Worm (Caenorhabditis elegans) whole organism, L4 larva: ENCODE data around the gene B0454.6.

Experiments
- D1046.2 ChIP-seq: fragments of 200-800 bp; sonication (Bioruptor generic); IDR thresholded peaks from 2 replicates; pipeline ENCODE4 v1.3.6; 2022; ENCODE audit warnings: missing genetic modification characterization, missing compliant biosample characterization
- F49E8.2 ChIP-seq: sonication (generic microtip); optimal IDR thresholded peaks from 2 replicates; lab custom pipeline; 2016; ENCODE audit warnings: missing compliant biosample characterization, mild to moderate bottlenecking, missing genetic modification characterization, borderline replicate concordance
- R02D3.7 ChIP-seq: fragments of 150-350 bp; sonication (generic microtip); optimal IDR thresholded peaks from 3 replicates; lab custom pipeline; 2014; ENCODE audit warnings: missing biosample characterization, missing genetic modification characterization
- Y48G9A.11 ChIP-seq: fragments of 200-800 bp; sonication (Bioruptor generic); IDR thresholded peaks from 2 replicates; pipeline ENCODE4 v1.3.6; 2022; ENCODE audit warnings: missing genetic modification reagents, missing genetic modification characterization, missing compliant biosample characterization
- Y5F2A.4 ChIP-seq: fragments of 200-800 bp; sonication (Bioruptor generic); optimal IDR thresholded peaks from 2 replicates; lab custom pipeline; 2018; ENCODE audit warnings: mild to moderate bottlenecking, missing genetic modification characterization, missing compliant biosample characterization
- arid-1 ChIP-seq: fragments of 200-800 bp; sonication (Bioruptor generic); conservative IDR thresholded peaks from 2 replicates; pipeline ENCODE4 v1.3.6; 2022; ENCODE audit warnings: missing genetic modification reagents, missing genetic modification characterization, missing compliant biosample characterization
- ceh-20 ChIP-seq: fragments of 200-800 bp; sonication (Bioruptor generic); IDR thresholded peaks from 2 replicates; pipeline ENCODE4 v1.3.6; 2022; ENCODE audit warnings: missing genetic modification reagents, missing genetic modification characterization, missing compliant biosample characterization
- ceh-28 ChIP-seq: fragments of 150-350 bp; optimal IDR thresholded peaks from 2 replicates; lab custom pipeline; 2014; ENCODE audit warnings: missing biosample characterization, missing genetic modification reagents, missing genetic modification characterization
- ceh-44 ChIP-seq: fragments of 200-800 bp; sonication (Bioruptor generic); IDR thresholded peaks from 2 replicates; pipeline ENCODE4 v1.3.6; 2022; ENCODE audit warnings: missing genetic modification reagents, missing genetic modification characterization, missing compliant biosample characterization
- daf-12 ChIP-seq: fragments of 150-350 bp; optimal IDR thresholded peaks from 2 replicates; lab custom pipeline; 2014; ENCODE audit warnings: missing biosample characterization, missing genetic modification reagents, missing genetic modification characterization
- daf-8 ChIP-seq: fragments of 200-800 bp; sonication (Bioruptor generic); IDR thresholded peaks from 2 replicates; pipeline ENCODE4 v1.3.6; 2022; ENCODE audit warnings: missing genetic modification characterization, missing compliant biosample characterization
- dmd-6 ChIP-seq: fragments of 200-800 bp; sonication (Bioruptor generic); IDR thresholded peaks from 2 replicates; pipeline ENCODE4 v1.3.6; 2022; ENCODE audit warnings: missing genetic modification reagents, missing genetic modification characterization, missing compliant biosample characterization
- dmd-8 ChIP-seq: fragments of 200-800 bp; sonication (Bioruptor generic); IDR thresholded peaks from 2 replicates; pipeline ENCODE4 v1.3.6; 2022; ENCODE audit warnings: missing genetic modification characterization, missing compliant biosample characterization
- dmd-9 ChIP-seq: fragments of 200-800 bp; sonication (Bioruptor generic); IDR thresholded peaks from 2 replicates; pipeline ENCODE4 v1.3.6; 2022; ENCODE audit warnings: missing genetic modification reagents, missing genetic modification characterization, missing compliant biosample characterization
- dpl-1 ChIP-seq: fragments of 150-350 bp; optimal IDR thresholded peaks from 2 replicates; lab custom pipeline; 2014; ENCODE audit warnings: missing biosample characterization, missing genetic modification reagents, missing genetic modification characterization
- dve-1 ChIP-seq: sonication (generic microtip); optimal IDR thresholded peaks from 2 replicates; lab custom pipeline; 2017; ENCODE audit warnings: antibody characterized with exemption, mild to moderate bottlenecking, missing genetic modification characterization, missing compliant biosample characterization; ENCODE audit not compliant: insufficient read depth
- lim-7 ChIP-seq: fragments of 200-800 bp; sonication (Bioruptor generic); IDR thresholded peaks from 2 replicates; pipeline ENCODE4 v1.3.6; 2022; ENCODE audit warnings: missing genetic modification characterization, missing compliant biosample characterization
- lin-1 ChIP-seq: fragments of 200-800 bp; sonication (Bioruptor generic); IDR thresholded peaks from 2 replicates; pipeline ENCODE4 v1.3.6; 2022; ENCODE audit warnings: missing genetic modification reagents, missing genetic modification characterization, missing compliant biosample characterization
- lin-29 ChIP-seq: fragments of 200-800 bp; sonication (Bioruptor generic); IDR thresholded peaks from 2 replicates; pipeline ENCODE4 v1.3.6; 2022; ENCODE audit warnings: missing genetic modification reagents, missing genetic modification characterization, missing compliant biosample characterization
- lin-38 ChIP-seq: fragments of 200-800 bp; sonication (Bioruptor generic); IDR thresholded peaks from 2 replicates; pipeline ENCODE4 v1.3.6; 2022; ENCODE audit warnings: missing genetic modification reagents, missing genetic modification characterization, missing compliant biosample characterization
- lir-3 ChIP-seq: sonication (generic microtip); optimal IDR thresholded peaks from 2 replicates; lab custom pipeline; 2016; ENCODE audit warnings: mild to moderate bottlenecking, missing genetic modification characterization, missing compliant biosample characterization
- madf-5 ChIP-seq, 2 experiments: fragments of 200-800 bp; sonication (Bioruptor generic); IDR thresholded peaks; 2 replicates each; pipeline ENCODE4 v1.3.6; 2022; ENCODE audit warnings: missing compliant biosample characterization in 2 of 2, missing genetic modification characterization in 2 of 2
- nhr-102 ChIP-seq: sonication (generic microtip); optimal IDR thresholded peaks from 2 replicates; lab custom pipeline; 2016; ENCODE audit warnings: mild to moderate bottlenecking, missing genetic modification characterization, moderate library complexity, missing compliant biosample characterization
- nhr-237 ChIP-seq: sonication (generic microtip); optimal IDR thresholded peaks from 2 replicates; lab custom pipeline; 2017; ENCODE audit warnings: missing biosample characterization, missing genetic modification characterization
- nhr-41 ChIP-seq: fragments of 200-800 bp; sonication (Bioruptor generic); IDR thresholded peaks from 2 replicates; pipeline ENCODE4 v1.3.6; 2022; ENCODE audit warnings: missing genetic modification reagents, missing genetic modification characterization, missing compliant biosample characterization
- nhr-48 ChIP-seq: sonication (generic microtip); optimal IDR thresholded peaks from 2 replicates; lab custom pipeline; 2016; ENCODE audit warnings: mild to moderate bottlenecking, missing genetic modification characterization, missing compliant biosample characterization
- nhr-76 ChIP-seq: fragments of 150-350 bp; optimal IDR thresholded peaks from 2 replicates; lab custom pipeline; 2014; ENCODE audit warnings: missing biosample characterization, missing genetic modification characterization
- php-3 ChIP-seq: fragments of 200-800 bp; sonication (Bioruptor generic); IDR thresholded peaks from 2 replicates; pipeline ENCODE4 v1.3.6; 2022; ENCODE audit warnings: missing genetic modification reagents, missing genetic modification characterization, missing compliant biosample characterization
- set-16 ChIP-seq: fragments of 200-800 bp; sonication (Bioruptor generic); IDR thresholded peaks from 2 replicates; pipeline ENCODE4 v1.3.6; 2022; ENCODE audit warnings: missing genetic modification reagents, missing genetic modification characterization, missing compliant biosample characterization
- tag-97 ChIP-seq: fragments of 200-800 bp; sonication (Bioruptor generic); IDR thresholded peaks from 2 replicates; pipeline ENCODE4 v1.3.6; 2022; ENCODE audit warnings: missing genetic modification characterization, missing compliant biosample characterization
- unc-130 ChIP-seq: sonication (generic microtip); optimal IDR thresholded peaks from 2 replicates; lab custom pipeline; 2016; ENCODE audit warnings: missing genetic modification reagents, missing genetic modification characterization, missing compliant biosample characterization
- unc-62 ChIP-seq, 3 experiments: fragments of 150-350 bp in 1 of 3; sonication (generic microtip); optimal IDR thresholded peaks in 2 of 3; peaks in 1 of 3; 1 replicate in 1 of 3; 2 replicates in 2 of 3; lab custom pipeline; 2014 to 2017; ENCODE audit warnings: missing biosample characterization in 3 of 3, missing genetic modification characterization in 3 of 3, missing genetic modification reagents in 3 of 3, missing genotype in 1 of 3
- vab-7 ChIP-seq: fragments of 200-800 bp; sonication (Bioruptor generic); IDR thresholded peaks from 2 replicates; pipeline ENCODE4 v1.3.6; 2022; ENCODE audit warnings: missing genetic modification reagents, missing genetic modification characterization, missing compliant biosample characterization
- zfp-3 ChIP-seq: fragments of 200-800 bp; sonication (Bioruptor generic); conservative IDR thresholded peaks from 2 replicates; pipeline ENCODE4 v1.3.6; 2022; ENCODE audit warnings: missing genetic modification reagents, missing genetic modification characterization, missing compliant biosample characterization
- zip-2 ChIP-seq: fragments of 150-350 bp; optimal IDR thresholded peaks from 2 replicates; lab custom pipeline; 2014; ENCODE audit warnings: missing biosample characterization, missing genetic modification characterization

Gene B0454.6

DNA sequence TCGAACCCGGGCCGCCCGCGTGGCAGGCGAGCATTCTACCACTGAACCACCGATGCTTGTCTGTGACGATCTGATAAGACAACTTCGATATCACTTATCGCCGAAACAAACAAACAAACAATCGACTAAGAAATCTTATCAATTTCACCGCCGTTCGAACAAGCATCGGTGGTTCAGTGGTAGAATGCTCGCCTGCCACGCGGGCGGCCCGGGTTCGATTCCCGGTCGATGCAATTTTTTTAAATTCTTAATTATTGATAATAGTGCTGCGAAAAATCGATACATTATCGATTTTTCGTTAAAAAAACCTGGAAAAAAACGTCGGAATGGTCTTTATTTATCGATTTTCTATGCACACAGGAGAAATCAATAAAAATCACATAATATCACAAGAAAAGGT, 29.6 kb downstream of the B0454.6 start (continued):
- TF ChIP-seq R02D3.7 (tag; lab: Kevin White, UChicago), result no peak
- TF ChIP-seq F49E8.2, result peak; percentile 15
- TF ChIP-seq lin-1 (GFP tag; lab: Robert Waterston, UW), result peak; percentile 83
- TF ChIP-seq Y48G9A.11, result peak; percentile 78
- no peak for TF ChIP-seq unc-62 (GFP tag; optimal IDR thresholded peaks at IDR 0.05 in 1 of 2; lab: Kevin White, UChicago)
- TF ChIP-seq unc-62 (tag; optimal IDR thresholded peaks at IDR 0.05; lab: Kevin White, UChicago), result no peak
- no peak for TF ChIP-seq tag-97 (GFP tag; lab: Robert Waterston, UW)
- peak; percentile 74; the same call in 1 of the 2 replicates for TF ChIP-seq ceh-44 (GFP tag; lab: Robert Waterston, UW)
- no peak for TF ChIP-seq dpl-1 (GFP tag; lab: Kevin White, UChicago)
- no peak for TF ChIP-seq daf-12 (tag; lab: Kevin White, UChicago)
- TF ChIP-seq madf-5 (GFP tag; IDR thresholded peaks at IDR 0.05; lab: Robert Waterston, UW), result peak; percentile 68 to 84; a peak in 2 of 4 replicates
- peak; percentile 73; the same call in 1 of the 2 replicates for TF ChIP-seq D1046.2 (GFP tag; lab: Robert Waterston, UW)
- peak; percentile 19 for TF ChIP-seq lir-3 (tag; lab: Kevin White, UChicago)
- no peak for TF ChIP-seq Y5F2A.4 (GFP tag; lab: Kevin White, UChicago)
- 0 out of 2 replicates have a peak, but pooled peaks have one; percentile 43 for TF ChIP-seq nhr-41 (GFP tag; lab: Robert Waterston, UW)
- peak; percentile 14 for TF ChIP-seq nhr-48 (tag; lab: Kevin White, UChicago)
- peak; percentile 51; the same call in 1 of the 2 replicates for TF ChIP-seq ceh-20 (GFP tag; lab: Robert Waterston, UW)
- TF ChIP-seq unc-130 (GFP tag; lab: Kevin White, UChicago), result peak; percentile 54
- no peak for TF ChIP-seq dmd-9
- TF ChIP-seq vab-7 (GFP tag; lab: Robert Waterston, UW), result peak; percentile 75
- peak; percentile 47; the same call in 1 of the 2 replicates for TF ChIP-seq php-3 (GFP tag; lab: Robert Waterston, UW)
- TF ChIP-seq nhr-237 (tag; lab: Kevin White, UChicago), result no peak
- peak; percentile 36 for TF ChIP-seq dmd-6 (GFP tag; lab: Robert Waterston, UW)
- peak; percentile 65 for TF ChIP-seq arid-1
- peak; percentile 78 for TF ChIP-seq lin-38 (GFP tag; lab: Robert Waterston, UW)
- TF ChIP-seq nhr-102 (tag; lab: Kevin White, UChicago), result peak; percentile 64
- TF ChIP-seq set-16, result no peak
- TF ChIP-seq dmd-8, result peak; percentile 85
- TF ChIP-seq lin-29 (GFP tag; lab: Robert Waterston, UW), result no peak
- TF ChIP-seq nhr-76, result no peak
- no peak for TF ChIP-seq daf-8 (GFP tag; lab: Robert Waterston, UW)
- TF ChIP-seq, all 104 proteins: peak for 48

DNA sequence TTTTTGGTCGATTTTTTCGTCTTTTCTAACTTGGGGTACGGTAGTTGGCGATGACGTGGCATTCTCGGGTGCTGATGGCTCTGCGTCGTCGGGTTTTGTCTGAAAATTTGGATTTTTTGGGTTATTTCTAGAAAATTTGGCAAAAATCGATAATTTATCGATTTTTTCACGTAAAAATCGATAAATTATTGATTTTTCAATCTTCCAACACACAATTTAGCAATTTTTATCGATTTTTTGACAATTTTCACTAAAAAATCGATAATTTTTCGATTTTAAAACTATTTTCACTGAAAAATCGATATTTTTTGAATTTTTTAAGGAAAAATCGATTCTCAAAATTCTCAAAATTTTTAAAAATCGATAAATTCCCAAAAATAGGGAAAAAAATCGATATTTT, 30.3 kb downstream of the B0454.6 start:
- TF ChIP-seq ceh-28 (tag; lab: Kevin White, UChicago) (peak; percentile 89), zfp-3 (no peak)
- TF ChIP-seq, all 104 proteins: peak for 1

DNA sequence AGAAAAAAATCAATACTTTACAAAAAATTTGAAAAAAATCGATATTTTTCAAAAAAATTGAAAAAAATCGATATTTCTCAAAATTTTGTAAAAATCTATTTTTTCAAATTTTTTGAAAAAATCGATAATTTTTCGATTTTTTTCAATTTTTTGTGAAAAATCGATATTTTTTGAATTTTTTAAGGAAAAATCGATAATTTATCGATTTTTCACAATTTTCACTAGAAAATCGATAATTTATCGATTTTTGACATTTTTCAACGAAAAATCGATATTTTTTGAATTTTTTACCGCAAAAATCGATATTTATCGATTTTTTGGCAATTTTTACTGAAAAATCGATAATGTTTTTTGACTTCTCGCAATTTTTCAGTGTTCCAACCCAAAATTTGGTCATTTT, 30.8 kb downstream of the B0454.6 start:
- TF ChIP-seq ceh-28 (tag; lab: Kevin White, UChicago) (peak; percentile 94), lim-7 (no peak)

DNA sequence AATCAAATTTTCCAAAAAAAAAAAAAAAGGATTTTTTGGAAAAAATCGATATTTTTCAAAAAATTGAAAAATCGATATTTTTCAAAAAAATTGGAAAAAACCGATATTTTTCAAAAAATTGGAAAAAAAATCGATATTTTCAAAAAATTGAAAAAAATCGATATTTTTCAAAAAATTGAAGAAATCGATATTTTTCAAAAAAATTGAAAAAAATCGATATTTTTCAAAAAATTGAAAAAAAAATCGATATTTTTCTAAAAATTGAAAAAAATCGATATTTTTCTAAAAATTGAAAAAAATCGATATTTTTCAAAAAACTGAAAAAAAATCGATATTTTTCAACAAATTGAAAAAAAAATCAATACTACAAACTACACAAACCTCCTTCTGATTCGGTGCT, 31.4 kb downstream of the B0454.6 start:
- TF ChIP-seq dve-1 (no peak), ceh-28 (tag; lab: Kevin White, UChicago) (peak; percentile 77)

DNA sequence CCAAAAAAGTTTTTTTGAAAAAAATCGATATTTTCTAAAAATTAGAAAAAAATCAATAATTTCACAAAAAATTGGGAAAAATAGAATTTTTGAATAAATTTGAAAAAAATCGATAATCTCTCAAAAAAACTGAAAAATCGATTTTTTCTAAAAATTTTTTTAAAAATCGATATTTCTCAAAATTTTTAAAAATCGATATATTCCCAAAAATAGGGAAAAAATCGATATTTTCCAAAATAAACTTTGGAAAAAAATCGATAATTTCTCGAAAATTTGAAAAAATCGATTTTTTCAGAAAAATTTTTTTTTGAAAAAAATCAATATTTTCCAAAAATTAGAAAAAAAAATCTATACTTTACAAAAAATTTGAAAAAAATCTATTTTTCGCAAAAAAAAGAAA, 32.1 kb downstream of the B0454.6 start:
- TF ChIP-seq ceh-28 (tag; lab: Kevin White, UChicago), result peak; percentile 70
- TF ChIP-seq zip-2 (tag; lab: Kevin White, UChicago), result no peak
